Fruit fly (Drosophila melanogaster) whole organism, embryonic: ENCODE results near the gene Txl.

Source experiments
- Bgb ChIP-seq: fragments of 200-800 bp; sonication (Bioruptor generic); IDR thresholded peaks from 2 replicates; pipeline ENCODE4 v1.3.6; 2022; ENCODE audit warnings: missing biosample characterization, missing genetic modification characterization; ENCODE audit not compliant: partially characterized antibody
- C15 ChIP-seq: fragments of 200-800 bp; sonication (Bioruptor generic); IDR thresholded peaks from 3 replicates; pipeline ENCODE4 v1.3.6; 2022; ENCODE audit warnings: missing biosample characterization, missing genetic modification characterization
- CG10366 ChIP-seq: fragments of 200-800 bp; sonication (Bioruptor generic); IDR thresholded peaks from 2 replicates; pipeline ENCODE4 v1.3.6; 2022; ENCODE audit warnings: missing biosample characterization, missing genetic modification characterization
- CG11696 ChIP-seq: fragments of 200-800 bp; sonication (Bioruptor generic); IDR thresholded peaks from 2 replicates; pipeline ENCODE4 v1.3.6; 2022; ENCODE audit warnings: missing biosample characterization, missing genetic modification characterization
- CG12744 ChIP-seq: fragments of 200-800 bp; sonication (Bioruptor generic); optimal IDR thresholded peaks from 2 replicates; lab custom pipeline; 2016; ENCODE audit warnings: missing biosample characterization, missing genetic modification characterization
- CG14014 ChIP-seq: fragments of 200-800 bp; sonication (Bioruptor generic); IDR thresholded peaks from 2 replicates; pipeline ENCODE4 v1.3.6; 2022; ENCODE audit warnings: missing biosample characterization, missing genetic modification characterization
- CG14667 ChIP-seq: fragments of 200-800 bp; sonication (Bioruptor generic); IDR thresholded peaks from 2 replicates; pipeline ENCODE4 v1.3.6; 2022; ENCODE audit warnings: missing biosample characterization, missing genetic modification characterization
- CG15269 ChIP-seq: fragments of 200-800 bp; sonication (Bioruptor generic); optimal IDR thresholded peaks from 2 replicates; lab custom pipeline; 2018; ENCODE audit warnings: missing biosample characterization, mild to moderate bottlenecking, missing genetic modification characterization, moderate library complexity
- CG17359 ChIP-seq: fragments of 200-800 bp; sonication (Bioruptor generic); optimal IDR thresholded peaks from 3 replicates; lab custom pipeline; 2018; ENCODE audit warnings: missing biosample characterization, mild to moderate bottlenecking, missing genetic modification characterization, moderate library complexity
- CG2116 ChIP-seq: fragments of 200-800 bp; sonication (Bioruptor generic); optimal IDR thresholded peaks from 3 replicates; lab custom pipeline; 2018; ENCODE audit warnings: missing biosample characterization, mild to moderate bottlenecking, missing genetic modification characterization
- CG2202 ChIP-seq: fragments of 200-800 bp; sonication (Bioruptor generic); optimal IDR thresholded peaks from 2 replicates; lab custom pipeline; 2018; ENCODE audit warnings: missing biosample characterization, mild to moderate bottlenecking, missing genetic modification characterization
- CG34422 ChIP-seq: fragments of 200-800 bp; sonication (Bioruptor generic); IDR thresholded peaks from 3 replicates; pipeline ENCODE4 v1.3.6; 2022; ENCODE audit warnings: missing biosample characterization, missing genetic modification characterization
- CG3838 ChIP-seq: fragments of 200-800 bp; sonication (Bioruptor generic); optimal IDR thresholded peaks from 3 replicates; lab custom pipeline; 2016; ENCODE audit warnings: missing biosample characterization, missing genetic modification characterization
- CG3847 ChIP-seq: fragments of 200-800 bp; sonication (Bioruptor generic); IDR thresholded peaks from 2 replicates; pipeline ENCODE4 v1.3.6; 2022; ENCODE audit warnings: missing biosample characterization, missing genetic modification characterization
- CG3995 ChIP-seq: fragments of 200-800 bp; sonication (Bioruptor generic); optimal IDR thresholded peaks from 3 replicates; lab custom pipeline; 2016; ENCODE audit warnings: missing biosample characterization, missing genetic modification characterization
- CG4328 ChIP-seq: fragments of 200-800 bp; sonication (Bioruptor generic); optimal IDR thresholded peaks from 3 replicates; lab custom pipeline; 2017; ENCODE audit warnings: missing biosample characterization, missing genetic modification reagents, missing genetic modification characterization
- CG6683 ChIP-seq: fragments of 200-800 bp; sonication (Bioruptor generic); optimal IDR thresholded peaks from 2 replicates; lab custom pipeline; 2017; ENCODE audit warnings: missing biosample characterization, mild to moderate bottlenecking, missing genetic modification characterization, missing genetic modification reagents
- CG6791 ChIP-seq: fragments of 200-800 bp; sonication (Bioruptor generic); IDR thresholded peaks from 3 replicates; pipeline ENCODE4 v1.3.6; 2022; ENCODE audit warnings: missing biosample characterization, missing genetic modification characterization; ENCODE audit not compliant: partially characterized antibody
- CG6854 ChIP-seq: fragments of 200-800 bp; sonication (Bioruptor generic); optimal IDR thresholded peaks from 3 replicates; lab custom pipeline; 2017; ENCODE audit warnings: missing biosample characterization, mild to moderate bottlenecking, missing genetic modification characterization
- CG8281 ChIP-seq: fragments of 200-800 bp; sonication (Bioruptor generic); optimal IDR thresholded peaks from 2 replicates; lab custom pipeline; 2018; ENCODE audit warnings: missing biosample characterization, mild to moderate bottlenecking, missing genetic modification characterization, moderate library complexity
- CG8478 ChIP-seq: fragments of >200 bp; optimal IDR thresholded peaks from 2 replicates; lab custom pipeline; 2018
- CG9609 ChIP-seq: fragments of 200-800 bp; sonication (Bioruptor generic); optimal IDR thresholded peaks from 3 replicates; lab custom pipeline; 2016; ENCODE audit warnings: missing biosample characterization, missing genetic modification characterization
- CG9727 ChIP-seq: fragments of 200-800 bp; sonication (Bioruptor generic); optimal IDR thresholded peaks from 3 replicates; lab custom pipeline; 2017; ENCODE audit warnings: missing biosample characterization, mild to moderate bottlenecking, missing genetic modification characterization
- Dbx ChIP-seq: fragments of 200-800 bp; sonication (Bioruptor generic); IDR thresholded peaks from 3 replicates; pipeline ENCODE4 v1.3.6; 2022; ENCODE audit warnings: missing biosample characterization, missing genetic modification characterization
- Gug ChIP-seq: fragments of 200-800 bp; sonication (Bioruptor generic); IDR thresholded peaks from 4 replicates; pipeline ENCODE4 v1.3.6; 2022; ENCODE audit warnings: missing biosample characterization, missing genetic modification characterization
- Hand ChIP-seq: fragments of 200-800 bp; sonication (Bioruptor generic); optimal IDR thresholded peaks from 2 replicates; lab custom pipeline; 2017; ENCODE audit warnings: mild to moderate bottlenecking, missing biosample characterization, missing genetic modification reagents, missing genetic modification characterization
- Hr39 ChIP-seq: fragments of >200 bp; optimal IDR thresholded peaks from 2 replicates; lab custom pipeline; 2017
- Med ChIP-seq: fragments of 200-800 bp; sonication (Bioruptor generic); peaks from one replicate; lab custom pipeline; 2016; ENCODE audit warnings: missing biosample characterization, missing genetic modification characterization, mild to moderate bottlenecking, inconsistent platforms, moderate library complexity
- Mes4 ChIP-seq: fragments of 200-800 bp; sonication (Bioruptor generic); optimal IDR thresholded peaks from 2 replicates; lab custom pipeline; 2016; ENCODE audit warnings: missing biosample characterization, missing genetic modification characterization
- NfI ChIP-seq: fragments of 200-800 bp; sonication (Bioruptor generic); optimal IDR thresholded peaks from 3 replicates; lab custom pipeline; 2018; ENCODE audit warnings: missing biosample characterization, mild to moderate bottlenecking, missing genetic modification characterization, moderate library complexity
- Oli ChIP-seq: fragments of 200-800 bp; sonication (Bioruptor generic); optimal IDR thresholded peaks from 2 replicates; lab custom pipeline; 2018; ENCODE audit warnings: missing biosample characterization, mild to moderate bottlenecking, missing genetic modification characterization, moderate library complexity
- Six4 ChIP-seq: fragments of 200-800 bp; sonication (Bioruptor generic); optimal IDR thresholded peaks from 2 replicates; lab custom pipeline; 2016; ENCODE audit warnings: missing biosample characterization, missing genetic modification characterization
- Sox100B ChIP-seq: fragments of 200-800 bp; sonication (Bioruptor generic); optimal IDR thresholded peaks from 3 replicates; lab custom pipeline; 2018; ENCODE audit warnings: missing biosample characterization, mild to moderate bottlenecking, missing genetic modification characterization
- YL-1 ChIP-seq: fragments of 200-800 bp; sonication (Bioruptor generic); optimal IDR thresholded peaks from 3 replicates; lab custom pipeline; 2017; ENCODE audit warnings: missing biosample characterization, mild to moderate bottlenecking, missing genetic modification characterization
- abd-A ChIP-seq: fragments of 200-800 bp; sonication (Bioruptor generic); optimal IDR thresholded peaks from 3 replicates; lab custom pipeline; 2019; ENCODE audit warnings: missing biosample characterization, mild to moderate bottlenecking, missing genetic modification characterization, moderate library complexity
- amos ChIP-seq: fragments of 200-800 bp; sonication (Bioruptor generic); IDR thresholded peaks from 2 replicates; pipeline ENCODE4 v1.3.6; 2022; ENCODE audit warnings: missing biosample characterization, missing genetic modification characterization; ENCODE audit not compliant: partially characterized antibody
- aop ChIP-seq: fragments of 200-800 bp; sonication (Bioruptor generic); IDR thresholded peaks from 2 replicates; pipeline ENCODE4 v1.3.6; 2022; ENCODE audit warnings: missing biosample characterization, missing genetic modification characterization
- bcd ChIP-seq: fragments of 200-800 bp; sonication (Bioruptor generic); optimal IDR thresholded peaks from 2 replicates; lab custom pipeline; 2017; ENCODE audit warnings: missing biosample characterization, mild to moderate bottlenecking, missing genetic modification characterization
- cas ChIP-seq: fragments of 200-800 bp; sonication (Bioruptor generic); IDR thresholded peaks from 2 replicates; pipeline ENCODE4 v1.3.6; 2022; ENCODE audit warnings: missing biosample characterization, missing genetic modification characterization
- caup ChIP-seq: fragments of 200-800 bp; sonication (Bioruptor generic); optimal IDR thresholded peaks from 3 replicates; lab custom pipeline; 2017; ENCODE audit warnings: missing biosample characterization, mild to moderate bottlenecking, missing genetic modification characterization, moderate library complexity; ENCODE audit not compliant: severe bottlenecking
- dpn ChIP-seq, 2 experiments: fragments of 200-800 bp; sonication (Bioruptor generic); optimal IDR thresholded peaks; 3 replicates each; lab custom pipeline; 2016; ENCODE audit warnings: missing biosample characterization in 2 of 2, missing genetic modification characterization in 2 of 2
- dysf ChIP-seq: fragments of 200-800 bp; sonication (Bioruptor generic); IDR thresholded peaks from 3 replicates; pipeline ENCODE4 v1.3.6; 2022; ENCODE audit warnings: missing biosample characterization, missing genetic modification characterization
- eve ChIP-seq, 2 experiments: fragments of >200 bp; optimal IDR thresholded peaks; 2 replicates each; lab custom pipeline; 2017; ENCODE audit warnings: missing biosample characterization in 2 of 2, missing genetic modification characterization in 2 of 2
- gce ChIP-seq: fragments of 200-800 bp; sonication (Bioruptor generic); IDR thresholded peaks from 3 replicates; pipeline ENCODE4 v1.3.6; 2022; ENCODE audit warnings: missing biosample characterization, missing genetic modification characterization
- lilli ChIP-seq: fragments of 200-800 bp; sonication (Bioruptor generic); optimal IDR thresholded peaks from 3 replicates; lab custom pipeline; 2016; ENCODE audit warnings: missing biosample characterization, missing genetic modification characterization
- nerfin-2 ChIP-seq: fragments of 200-800 bp; sonication (Bioruptor generic); IDR thresholded peaks from 2 replicates; pipeline ENCODE4 v1.3.6; 2022; ENCODE audit warnings: missing biosample characterization, missing genetic modification characterization; ENCODE audit not compliant: partially characterized antibody
- sisA ChIP-seq: fragments of 200-800 bp; sonication (Bioruptor generic); IDR thresholded peaks from 2 replicates; pipeline ENCODE4 v1.3.6; 2022; ENCODE audit warnings: missing biosample characterization, missing genetic modification characterization
- slbo ChIP-seq: fragments of 200-800 bp; sonication (Bioruptor generic); IDR thresholded peaks from 2 replicates; pipeline ENCODE4 v1.3.6; 2022; ENCODE audit warnings: missing biosample characterization, missing genetic modification characterization
- trh ChIP-seq: fragments of 200-800 bp; sonication (Bioruptor generic); optimal IDR thresholded peaks from 2 replicates; lab custom pipeline; 2016; ENCODE audit warnings: missing biosample characterization, missing genetic modification characterization
- vfl ChIP-seq: fragments of 200-800 bp; sonication (Bioruptor generic); optimal IDR thresholded peaks from 2 replicates; lab custom pipeline; 2016; ENCODE audit warnings: missing biosample characterization, missing genetic modification characterization
- zen2 ChIP-seq: fragments of 200-800 bp; sonication (Bioruptor generic); IDR thresholded peaks from 3 replicates; pipeline ENCODE4 v1.3.6; 2022; ENCODE audit warnings: missing biosample characterization, missing genetic modification characterization; ENCODE audit not compliant: partially characterized antibody
- zfh2 ChIP-seq: fragments of 200-800 bp; sonication (Bioruptor generic); optimal IDR thresholded peaks from 2 replicates; lab custom pipeline; 2016; ENCODE audit warnings: missing biosample characterization, missing genetic modification characterization

Gene Txl

dm6 chr3L:5793967-5794366 lies 28.3 kb downstream of the Txl start, which contains the start of gene Bre1 (continued):
- no peak for TF ChIP-seq abd-A
- no peak for TF ChIP-seq CG6683 (GFP tag; lab: Kevin White, UChicago)
- TF ChIP-seq sisA: no peak
- no peak for TF ChIP-seq Hr39 (lab: Kevin White, UChicago)
- TF ChIP-seq Dbx: 0 out of 3 replicates have a peak, but pooled peaks have one; percentile 15
- no peak for TF ChIP-seq trh (GFP tag; lab: Kevin White, UChicago)
- peak; percentile 33; the same call in 1 of the 3 replicates for TF ChIP-seq CG34422 (GFP tag; lab: Robert Waterston, UW)
- no peak for TF ChIP-seq zfh2
- no peak for TF ChIP-seq CG10366 (GFP tag; lab: Robert Waterston, UW)
- TF ChIP-seq slbo (GFP tag; lab: Robert Waterston, UW): no peak; the same call in 1 of the 2 replicates
- TF ChIP-seq lilli: no peak
- no peak for TF ChIP-seq Oli (tag; lab: Kevin White, UChicago)
- TF ChIP-seq Sox100B (GFP tag; lab: Kevin White, UChicago): no peak
- peak; percentile 44 for TF ChIP-seq CG3847 (GFP tag; lab: Robert Waterston, UW)
- no peak for TF ChIP-seq dpn (GFP tag; optimal IDR thresholded peaks at IDR 0.05; lab: Kevin White, UChicago)
- TF ChIP-seq CG9727 (GFP tag; lab: Kevin White, UChicago): no peak
- TF ChIP-seq CG4328 (GFP tag; lab: Kevin White, UChicago): no peak
- TF ChIP-seq cas (GFP tag; lab: Robert Waterston, UW): no peak
- no peak for TF ChIP-seq CG9609 (GFP tag; lab: Kevin White, UChicago)
- TF ChIP-seq zen2 (GFP tag; lab: Robert Waterston, UW): peak; percentile 58; the same call in 2 of the 3 replicates
- TF ChIP-seq CG14667 (GFP tag; lab: Robert Waterston, UW): no peak
- no peak for TF ChIP-seq CG6854 (GFP tag; lab: Kevin White, UChicago)
- TF ChIP-seq CG12744 (GFP tag; lab: Kevin White, UChicago): no peak
- TF ChIP-seq CG2202 (tag; lab: Kevin White, UChicago): no peak
- no peak for TF ChIP-seq C15 (GFP tag; lab: Robert Waterston, UW)
- no peak for TF ChIP-seq eve (GFP tag; optimal IDR thresholded peaks at IDR 0.05; lab: Kevin White, UChicago)
- peak; percentile 87 for TF ChIP-seq CG2116 (GFP tag; lab: Kevin White, UChicago)
- no peak for TF ChIP-seq Mes4 (GFP tag; lab: Kevin White, UChicago)
- TF ChIP-seq CG17359: no peak
- TF ChIP-seq CG14014 (GFP tag; lab: Robert Waterston, UW): no peak
- no peak for TF ChIP-seq bcd (GFP tag; lab: Kevin White, UChicago)
- TF ChIP-seq vfl: no peak
- TF ChIP-seq Hand: no peak
- TF ChIP-seq amos (GFP tag; lab: Robert Waterston, UW): peak; percentile 85
- TF ChIP-seq dysf (GFP tag; lab: Robert Waterston, UW): no peak

DNA sequence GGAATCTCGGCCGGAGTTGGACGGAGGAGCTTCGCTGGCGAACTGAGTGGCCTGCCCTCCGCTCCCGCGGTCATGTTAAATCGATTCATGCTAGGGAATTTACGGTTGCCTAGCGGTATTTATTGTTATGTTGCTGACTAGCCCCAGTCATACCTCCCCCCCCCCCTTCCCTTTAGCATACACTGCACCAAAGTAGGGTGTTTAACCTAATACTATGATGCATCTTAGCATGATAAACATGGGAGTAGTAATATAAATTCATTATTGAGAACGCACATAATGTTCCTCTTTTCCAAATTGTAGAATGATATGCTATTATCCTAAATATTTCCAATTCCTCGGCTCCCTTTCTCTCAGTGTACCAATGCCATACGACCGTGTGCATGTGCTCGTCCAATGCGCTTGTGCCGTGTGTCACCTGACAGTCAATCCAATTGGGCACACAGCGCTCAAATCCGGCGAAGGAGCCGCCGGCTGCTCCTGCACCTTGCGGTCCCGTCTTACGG lies 30.9 kb downstream of the Txl start, which contains the start of gene Tektin-C:
Gene Tektin-C, minus strand, starts transcription at position 51 of the 506 bp plus-strand sequence.
- TF ChIP-seq Med (GFP tag; lab: Kevin White, UChicago) (peak; percentile 80), NfI (GFP tag; lab: Kevin White, UChicago) (no peak), CG15269 (tag; lab: Kevin White, UChicago) (no peak), dysf (GFP tag; lab: Robert Waterston, UW) (peak; percentile 45; the same call in 1 of the 3 replicates), Gug (0 out of 4 replicates have a peak, but pooled peaks have one; percentile 26), CG3838 (GFP tag; lab: Kevin White, UChicago) (no peak), caup (GFP tag; lab: Kevin White, UChicago) (no peak), CG8281 (tag; lab: Kevin White, UChicago) (no peak), gce (GFP tag; lab: Robert Waterston, UW) (no peak), nerfin-2 (no peak), YL-1 (GFP tag; lab: Kevin White, UChicago) (no peak), aop (GFP tag; lab: Robert Waterston, UW) (no peak), Six4 (GFP tag; lab: Kevin White, UChicago) (no peak), CG6791 (GFP tag; lab: Robert Waterston, UW) (no peak), CG9609 (GFP tag; lab: Kevin White, UChicago) (no peak), CG3995 (no peak), Bgb (GFP tag; lab: Robert Waterston, UW) (no peak), CG11696 (GFP tag; lab: Robert Waterston, UW) (no peak), CG8478 (lab: Kevin White, UChicago) (no peak)
